Fruit fly (Drosophila melanogaster) whole organism, embryonic: ENCODE data around the gene scrt.
A peak's percentile ranks its signal among the peaks of the same experiment; 100 is the strongest.

Source experiments
- Atf-2 ChIP-seq: fragments of 200-800 bp; sonication (Bioruptor generic); optimal IDR thresholded peaks from 2 replicates; lab custom pipeline; 2016; ENCODE audit warnings: missing biosample characterization, missing genetic modification characterization
- CG1024 ChIP-seq: fragments of 200-800 bp; sonication (Bioruptor generic); IDR thresholded peaks from 2 replicates; pipeline ENCODE4 v1.3.6; 2022; ENCODE audit warnings: missing biosample characterization, missing genetic modification characterization
- CG10654 ChIP-seq: fragments of 200-800 bp; sonication (Bioruptor generic); optimal IDR thresholded peaks from 2 replicates; lab custom pipeline; 2016; ENCODE audit warnings: missing biosample characterization, missing genetic modification characterization
- CG10959 ChIP-seq: fragments of 200-800 bp; sonication (Bioruptor generic); IDR thresholded peaks from 2 replicates; pipeline ENCODE4 v1.3.6; 2022; ENCODE audit warnings: missing biosample characterization, missing genetic modification characterization
- CG12769 ChIP-seq: fragments of 200-800 bp; sonication (Bioruptor generic); optimal IDR thresholded peaks from 2 replicates; lab custom pipeline; 2019; ENCODE audit warnings: missing biosample characterization, mild to moderate bottlenecking, missing genetic modification characterization, moderate library complexity
- CG13287 ChIP-seq: fragments of 200-800 bp; sonication (Bioruptor generic); IDR thresholded peaks from 2 replicates; pipeline ENCODE4 v1.3.6; 2022; ENCODE audit warnings: missing biosample characterization, missing genetic modification characterization; ENCODE audit not compliant: partially characterized antibody
- CG14860 ChIP-seq: fragments of 200-800 bp; sonication (Bioruptor generic); IDR thresholded peaks from 3 replicates; pipeline ENCODE4 v1.3.6; 2022; ENCODE audit warnings: missing biosample characterization, missing genetic modification characterization; ENCODE audit not compliant: partially characterized antibody
- CG17912 ChIP-seq: fragments of 200-800 bp; sonication (Bioruptor generic); optimal IDR thresholded peaks from 2 replicates; lab custom pipeline; 2018; ENCODE audit warnings: missing biosample characterization, mild to moderate bottlenecking, missing genetic modification characterization
- CG18262 ChIP-seq: fragments of 200-800 bp; optimal IDR thresholded peaks from 3 replicates; lab custom pipeline; 2019; ENCODE audit warnings: missing biosample characterization, mild to moderate bottlenecking, missing genetic modification characterization, moderate library complexity
- CG30403 ChIP-seq: fragments of 200-800 bp; sonication (Bioruptor generic); optimal IDR thresholded peaks from 3 replicates; lab custom pipeline; 2016; ENCODE audit warnings: missing biosample characterization, missing genetic modification characterization
- CG30431 ChIP-seq: fragments of 200-800 bp; sonication (Bioruptor generic); optimal IDR thresholded peaks from 2 replicates; lab custom pipeline; 2017; ENCODE audit warnings: missing biosample characterization, missing genetic modification characterization
- CG31365 ChIP-seq: fragments of 200-800 bp; sonication (Bioruptor generic); optimal IDR thresholded peaks from 2 replicates; lab custom pipeline; 2018; ENCODE audit warnings: missing biosample characterization, mild to moderate bottlenecking, missing genetic modification characterization
- CG3726 ChIP-seq: fragments of 200-800 bp; sonication (Bioruptor generic); IDR thresholded peaks from 3 replicates; pipeline ENCODE4, ENCODE4 v1.3.6; 2022; ENCODE audit warnings: missing biosample characterization, missing genetic modification characterization
- CG3847 ChIP-seq: fragments of 200-800 bp; sonication (Bioruptor generic); IDR thresholded peaks from 2 replicates; pipeline ENCODE4 v1.3.6; 2022; ENCODE audit warnings: missing biosample characterization, missing genetic modification characterization
- CG4328 ChIP-seq: fragments of 200-800 bp; sonication (Bioruptor generic); optimal IDR thresholded peaks from 3 replicates; lab custom pipeline; 2017; ENCODE audit warnings: missing biosample characterization, missing genetic modification reagents, missing genetic modification characterization
- CG5180 ChIP-seq: fragments of 200-800 bp; sonication (Bioruptor generic); optimal IDR thresholded peaks from 3 replicates; lab custom pipeline; 2017; ENCODE audit warnings: missing biosample characterization, missing genetic modification characterization, mild to moderate bottlenecking, moderate library complexity, missing genetic modification reagents
- CG6854 ChIP-seq: fragments of 200-800 bp; sonication (Bioruptor generic); optimal IDR thresholded peaks from 3 replicates; lab custom pipeline; 2017; ENCODE audit warnings: missing biosample characterization, mild to moderate bottlenecking, missing genetic modification characterization
- CG7963 ChIP-seq: fragments of 200-800 bp; sonication (Bioruptor generic); IDR thresholded peaks from 3 replicates; pipeline ENCODE4 v1.3.6; 2022; ENCODE audit warnings: missing biosample characterization, missing genetic modification characterization; ENCODE audit not compliant: partially characterized antibody
- CG7987 ChIP-seq: fragments of 200-800 bp; sonication (Bioruptor generic); optimal IDR thresholded peaks from 2 replicates; lab custom pipeline; 2018; ENCODE audit warnings: missing biosample characterization, mild to moderate bottlenecking, missing genetic modification characterization, moderate library complexity
- Deaf1 ChIP-seq: fragments of 200-800 bp; optimal IDR thresholded peaks from 3 replicates; lab custom pipeline; 2019; ENCODE audit warnings: missing biosample characterization, mild to moderate bottlenecking, missing genetic modification characterization, moderate library complexity
- Dip2 ChIP-seq: fragments of 200-800 bp; sonication (Bioruptor generic); IDR thresholded peaks from 2 replicates; pipeline ENCODE4 v1.3.6; 2022; ENCODE audit warnings: missing biosample characterization, missing genetic modification characterization
- ERR ChIP-seq: fragments of 200-800 bp; sonication (Bioruptor generic); optimal IDR thresholded peaks from 2 replicates; lab custom pipeline; 2016; ENCODE audit warnings: missing biosample characterization, missing genetic modification characterization
- Gsc ChIP-seq: fragments of 200-800 bp; sonication (Bioruptor generic); IDR thresholded peaks from 2 replicates; pipeline ENCODE4 v1.3.6; 2022; ENCODE audit warnings: missing biosample characterization, missing genetic modification characterization
- HmgD ChIP-seq: fragments of 200-800 bp; sonication (Bioruptor generic); optimal IDR thresholded peaks from 3 replicates; lab custom pipeline; 2016; ENCODE audit warnings: missing biosample characterization, missing genetic modification characterization
- NC2β ChIP-seq: fragments of 200-800 bp; sonication (Bioruptor generic); optimal IDR thresholded peaks from 2 replicates; lab custom pipeline; 2016; ENCODE audit warnings: missing biosample characterization, missing genetic modification characterization
- Nf-YA ChIP-seq: fragments of 200-800 bp; sonication (Bioruptor generic); IDR thresholded peaks from 2 replicates; pipeline ENCODE4 v1.3.6; 2022; ENCODE audit warnings: missing biosample characterization, missing genetic modification characterization
- Ravus ChIP-seq: fragments of 200-800 bp; sonication (Bioruptor generic); IDR thresholded peaks from 2 replicates; pipeline ENCODE4 v1.3.6; 2022; ENCODE audit warnings: missing biosample characterization, missing genetic modification characterization
- Sox102F ChIP-seq: fragments of 200-800 bp; sonication (Bioruptor generic); optimal IDR thresholded peaks from 2 replicates; lab custom pipeline; 2018; ENCODE audit warnings: missing biosample characterization, mild to moderate bottlenecking, missing genetic modification characterization, moderate library complexity
- Vsx1 ChIP-seq: fragments of 200-800 bp; sonication (Bioruptor generic); optimal IDR thresholded peaks from 2 replicates; lab custom pipeline; 2017; ENCODE audit warnings: missing biosample characterization, mild to moderate bottlenecking, missing genetic modification characterization, missing genetic modification reagents
- ab ChIP-seq: fragments of 200-800 bp; sonication (Bioruptor generic); optimal IDR thresholded peaks from 2 replicates; lab custom pipeline; 2016; ENCODE audit warnings: missing biosample characterization, missing genetic modification characterization
- az2 ChIP-seq: fragments of 200-800 bp; sonication (Bioruptor generic); optimal IDR thresholded peaks from 3 replicates; lab custom pipeline; 2016; ENCODE audit warnings: missing biosample characterization, missing genetic modification characterization
- bowl ChIP-seq: fragments of 200-800 bp; sonication (Bioruptor generic); IDR thresholded peaks from 2 replicates; pipeline ENCODE4 v1.3.6; 2022; ENCODE audit warnings: missing biosample characterization, missing genetic modification characterization
- cato ChIP-seq: fragments of 200-800 bp; sonication (Bioruptor generic); optimal IDR thresholded peaks from 2 replicates; lab custom pipeline; 2016; ENCODE audit warnings: missing biosample characterization, missing genetic modification characterization, borderline replicate concordance
- dmrt11E ChIP-seq: fragments of 200-800 bp; sonication (Bioruptor generic); optimal IDR thresholded peaks from 3 replicates; lab custom pipeline; 2018; ENCODE audit warnings: missing biosample characterization, mild to moderate bottlenecking, missing genetic modification characterization, moderate library complexity
- dysf ChIP-seq: fragments of 200-800 bp; sonication (Bioruptor generic); IDR thresholded peaks from 3 replicates; pipeline ENCODE4 v1.3.6; 2022; ENCODE audit warnings: missing biosample characterization, missing genetic modification characterization
- grn ChIP-seq: fragments of 200-800 bp; sonication (Bioruptor generic); optimal IDR thresholded peaks from 3 replicates; lab custom pipeline; 2017; ENCODE audit warnings: missing biosample characterization, missing genetic modification characterization
- lmd ChIP-seq: fragments of 200-800 bp; sonication (Bioruptor generic); IDR thresholded peaks from 2 replicates; pipeline ENCODE4 v1.3.6; 2022; ENCODE audit warnings: missing biosample characterization, missing genetic modification characterization
- mam ChIP-seq: fragments of 200-800 bp; sonication (Bioruptor generic); optimal IDR thresholded peaks from 3 replicates; lab custom pipeline; 2016; ENCODE audit warnings: missing biosample characterization, missing genetic modification characterization
- mld ChIP-seq: fragments of 200-800 bp; sonication (Bioruptor generic); IDR thresholded peaks from 3 replicates; pipeline ENCODE4 v1.3.6; 2022; ENCODE audit warnings: missing biosample characterization, missing genetic modification characterization; ENCODE audit not compliant: partially characterized antibody
- nau ChIP-seq: fragments of 200-800 bp; sonication (Bioruptor generic); optimal IDR thresholded peaks from 3 replicates; lab custom pipeline; 2017; ENCODE audit warnings: missing biosample characterization, mild to moderate bottlenecking, missing genetic modification characterization, missing genetic modification reagents
- pb ChIP-seq: fragments of 200-800 bp; sonication (Bioruptor generic); optimal IDR thresholded peaks from 3 replicates; lab custom pipeline; 2016; ENCODE audit warnings: missing biosample characterization, missing genetic modification characterization
- peb ChIP-seq: fragments of 200-800 bp; sonication (Bioruptor generic); IDR thresholded peaks from 2 replicates; pipeline ENCODE4 v1.3.6; 2022; ENCODE audit warnings: missing biosample characterization, missing genetic modification characterization
- pho ChIP-seq: fragments of 200-800 bp; sonication (Bioruptor generic); optimal IDR thresholded peaks from 2 replicates; lab custom pipeline; 2016; ENCODE audit warnings: missing biosample characterization, missing genetic modification characterization
- psq ChIP-seq: fragments of 200-800 bp; sonication (Bioruptor generic); optimal IDR thresholded peaks from 2 replicates; lab custom pipeline; 2017; ENCODE audit warnings: missing biosample characterization, missing genetic modification characterization
- shn ChIP-seq: fragments of 200-800 bp; sonication (Bioruptor generic); optimal IDR thresholded peaks from 3 replicates; lab custom pipeline; 2016; ENCODE audit warnings: missing biosample characterization, missing genetic modification characterization
- sim ChIP-seq: fragments of 200-800 bp; sonication (Bioruptor generic); IDR thresholded peaks from 2 replicates; pipeline ENCODE4 v1.3.6; 2022; ENCODE audit warnings: missing biosample characterization, missing genetic modification characterization
- stwl ChIP-seq: fragments of 200-800 bp; sonication (Bioruptor generic); optimal IDR thresholded peaks from 3 replicates; lab custom pipeline; 2018; ENCODE audit warnings: missing biosample characterization, mild to moderate bottlenecking, missing genetic modification characterization, moderate library complexity
- vvl ChIP-seq: fragments of 200-800 bp; sonication (Bioruptor generic); IDR thresholded peaks from 2 replicates; pipeline ENCODE4 v1.3.6; 2022; ENCODE audit warnings: missing biosample characterization, missing genetic modification characterization
- zen2 ChIP-seq: fragments of 200-800 bp; sonication (Bioruptor generic); IDR thresholded peaks from 3 replicates; pipeline ENCODE4 v1.3.6; 2022; ENCODE audit warnings: missing biosample characterization, missing genetic modification characterization; ENCODE audit not compliant: partially characterized antibody
- zfh1 ChIP-seq: fragments of 200-800 bp; sonication (Bioruptor generic); IDR thresholded peaks from 3 replicates; pipeline ENCODE4 v1.3.6; 2022; ENCODE audit warnings: missing biosample characterization, missing genetic modification characterization

Gene scrt

DNA sequence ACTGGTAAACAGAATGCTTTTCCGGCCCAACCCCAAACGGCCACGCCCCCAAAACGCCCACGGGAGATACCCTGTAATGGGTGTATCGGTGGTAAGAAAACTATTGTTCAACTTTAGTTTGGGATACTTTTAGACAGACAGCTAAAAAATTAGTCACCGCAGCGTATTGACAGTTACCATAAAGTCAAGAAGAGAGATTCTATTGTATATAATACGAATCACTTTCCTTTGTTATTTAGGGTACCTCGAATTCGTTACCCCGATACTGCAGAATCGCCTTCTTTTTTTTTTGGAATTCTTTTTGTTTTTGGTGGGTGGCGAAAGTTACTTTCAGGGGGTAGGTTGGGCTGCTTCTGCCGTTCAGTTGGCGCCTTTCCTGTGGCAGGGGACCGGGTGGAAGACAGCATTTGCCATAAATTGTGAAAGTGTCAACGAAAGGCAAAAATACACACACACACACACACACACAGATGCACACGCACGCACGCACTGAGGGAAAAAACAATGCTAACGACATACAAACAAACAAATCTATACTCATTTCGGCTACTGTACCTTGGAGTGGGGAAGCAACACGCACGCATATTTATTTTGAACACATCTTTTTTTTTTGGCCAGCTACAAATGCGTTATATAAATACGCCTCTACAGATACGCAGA is 13.2 kb upstream of the scrt start (continued):
- TF ChIP-seq Dip2 (GFP tag; lab: Robert Waterston, UW) (no peak), Atf-2 (GFP tag; lab: Kevin White, UChicago) (no peak), CG10654 (GFP tag; lab: Kevin White, UChicago) (no peak), pho (peak; percentile 15), Nf-YA (GFP tag; lab: Robert Waterston, UW) (no peak), CG7963 (no peak), Gsc (GFP tag; lab: Robert Waterston, UW) (no peak), CG17912 (GFP tag; lab: Kevin White, UChicago) (no peak), Deaf1 (tag; lab: Kevin White, UChicago) (no peak), psq (GFP tag; lab: Kevin White, UChicago) (no peak), bowl (GFP tag; lab: Robert Waterston, UW) (no peak), mam (GFP tag; lab: Kevin White, UChicago) (peak; percentile 50), CG4328 (no peak), CG18262 (tag; lab: Kevin White, UChicago) (peak; percentile 31), nau (GFP tag; lab: Kevin White, UChicago) (no peak), CG7987 (GFP tag; lab: Kevin White, UChicago) (no peak), HmgD (GFP tag; lab: Kevin White, UChicago) (no peak), grn (GFP tag; lab: Kevin White, UChicago) (no peak), shn (GFP tag; lab: Kevin White, UChicago) (no peak), CG6854 (no peak), lmd (peak; percentile 44; the same call in 1 of the 2 replicates), az2 (GFP tag; lab: Kevin White, UChicago) (peak; percentile 29), cato (no peak), CG31365 (tag; lab: Kevin White, UChicago) (no peak), zfh1 (GFP tag; lab: Robert Waterston, UW) (0 out of 3 replicates have a peak, but pooled peaks have one; percentile 40), Ravus (GFP tag; lab: Robert Waterston, UW) (no peak), CG30431 (GFP tag; lab: Kevin White, UChicago) (no peak), sim (GFP tag; lab: Robert Waterston, UW) (no peak), CG14860 (GFP tag; lab: Robert Waterston, UW) (no peak), peb (GFP tag; lab: Robert Waterston, UW) (peak; percentile 24; the same call in 1 of the 2 replicates), CG12769 (tag; lab: Kevin White, UChicago) (peak; percentile 22), vvl (0 out of 2 replicates have a peak, but pooled peaks have one; percentile 46), stwl (tag; lab: Kevin White, UChicago) (no peak), pb (GFP tag; lab: Kevin White, UChicago) (no peak), ab (GFP tag; lab: Kevin White, UChicago) (no peak), CG13287 (GFP tag; lab: Robert Waterston, UW) (no peak), NC2β (GFP tag; lab: Kevin White, UChicago) (peak; percentile 17), dmrt11E (tag; lab: Kevin White, UChicago) (no peak), dysf (GFP tag; lab: Robert Waterston, UW) (peak; percentile 64; the same call in 2 of the 3 replicates), zen2 (GFP tag; lab: Robert Waterston, UW) (no peak), CG3847 (GFP tag; lab: Robert Waterston, UW) (peak; percentile 46; the same call in 1 of the 2 replicates), ERR (GFP tag; lab: Kevin White, UChicago) (no peak), CG10959 (GFP tag; lab: Robert Waterston, UW) (no peak), CG30403 (GFP tag; lab: Kevin White, UChicago) (peak; percentile 44), CG1024 (GFP tag; lab: Robert Waterston, UW) (no peak), Vsx1 (GFP tag; lab: Kevin White, UChicago) (no peak), Sox102F (GFP tag; lab: Kevin White, UChicago) (peak; percentile 61), mld (GFP tag; lab: Robert Waterston, UW) (no peak), CG5180 (GFP tag; lab: Kevin White, UChicago) (peak; percentile 21), CG3726 (GFP tag; lab: Robert Waterston, UW) (no peak)
